Worm (Caenorhabditis elegans) whole organism, L3 larva: ENCODE measurements around the gene F43C11.4.

ENCODE experiments used
- R02D3.7 ChIP-seq: fragments of 150-350 bp; optimal IDR thresholded peaks from 2 replicates; lab custom pipeline; 2014; ENCODE audit warnings: missing biosample characterization, missing genetic modification characterization
- ZK546.5 ChIP-seq: sonication (generic microtip); optimal IDR thresholded peaks from 2 replicates; lab custom pipeline; 2017; ENCODE audit warnings: missing biosample characterization, missing genetic modification characterization
- aly-2 ChIP-seq: fragments of 150-350 bp; optimal IDR thresholded peaks from 2 replicates; lab custom pipeline; 2014; ENCODE audit warnings: missing biosample characterization, missing genetic modification characterization
- ama-1 ChIP-seq: fragments of 150-350 bp; optimal IDR thresholded peaks from 2 replicates; lab custom pipeline; 2018
- ceh-16 ChIP-seq: sonication (generic microtip); optimal IDR thresholded peaks from 2 replicates; lab custom pipeline; 2017; ENCODE audit warnings: missing biosample characterization, missing genetic modification characterization
- ceh-28 ChIP-seq: fragments of 150-350 bp; optimal IDR thresholded peaks from 2 replicates; lab custom pipeline; 2014; ENCODE audit warnings: missing biosample characterization, missing genetic modification reagents, missing genetic modification characterization
- ceh-82 ChIP-seq: fragments of 150-350 bp; optimal IDR thresholded peaks from 2 replicates; lab custom pipeline; 2014; ENCODE audit warnings: missing biosample characterization, missing genetic modification characterization
- ceh-9 ChIP-seq: sonication (generic microtip); optimal IDR thresholded peaks from 2 replicates; lab custom pipeline; 2018; ENCODE audit warnings: missing biosample characterization, missing genetic modification characterization
- daf-12 ChIP-seq: fragments of 150-350 bp; optimal IDR thresholded peaks from 2 replicates; lab custom pipeline; 2014; ENCODE audit warnings: missing biosample characterization, missing genetic modification reagents, missing genetic modification characterization
- egl-27 ChIP-seq: sonication (generic microtip); optimal IDR thresholded peaks from 4 replicates; lab custom pipeline; 2017; ENCODE audit warnings: missing biosample characterization, missing genetic modification reagents, missing genetic modification characterization
- egl-5 ChIP-seq: fragments of 150-350 bp; optimal IDR thresholded peaks from 2 replicates; lab custom pipeline; 2017; ENCODE audit warnings: missing biosample characterization, missing genetic modification reagents, missing genetic modification characterization, inconsistent platforms
- elt-1 ChIP-seq: fragments of 150-350 bp; optimal IDR thresholded peaks from 2 replicates; lab custom pipeline; 2014; ENCODE audit warnings: missing biosample characterization, missing genetic modification characterization
- elt-2 ChIP-seq: sonication (generic microtip); optimal IDR thresholded peaks from 2 replicates; lab custom pipeline; 2016; ENCODE audit warnings: missing genetic modification reagents, mild to moderate bottlenecking, missing genetic modification characterization, missing compliant biosample characterization
- elt-3 ChIP-seq, 3 experiments: fragments of 150-350 bp in 1 of 3; sonication (generic microtip) in 2 of 3; optimal IDR thresholded peaks; 2 replicates in 2 of 3; 4 replicates in 1 of 3; lab custom pipeline; 2014 to 2017; ENCODE audit warnings: missing biosample characterization in 3 of 3, missing genetic modification characterization in 3 of 3
- eor-1 ChIP-seq, 2 experiments: fragments of 150-350 bp; optimal IDR thresholded peaks; 2 replicates each; lab custom pipeline; 2014 to 2018; ENCODE audit warnings: missing biosample characterization in 2 of 2, missing genetic modification characterization in 2 of 2
- fkh-10 ChIP-seq: sonication (generic microtip); optimal IDR thresholded peaks from 2 replicates; lab custom pipeline; 2017; ENCODE audit warnings: missing biosample characterization, missing genetic modification reagents, missing genetic modification characterization
- fkh-2 ChIP-seq: fragments of 150-350 bp; optimal IDR thresholded peaks from 2 replicates; lab custom pipeline; 2014; ENCODE audit warnings: missing biosample characterization, missing genetic modification reagents, missing genetic modification characterization
- fos-1 ChIP-seq: fragments of 150-350 bp; optimal IDR thresholded peaks from 2 replicates; lab custom pipeline; 2014; ENCODE audit warnings: missing biosample characterization, missing genetic modification characterization
- hmg-11 ChIP-seq: sonication (generic microtip); optimal IDR thresholded peaks from 2 replicates; lab custom pipeline; 2016; ENCODE audit warnings: missing genetic modification characterization, missing compliant biosample characterization
- jun-1 ChIP-seq: fragments of 150-350 bp; optimal IDR thresholded peaks from 2 replicates; lab custom pipeline; 2014; ENCODE audit warnings: missing biosample characterization, missing genetic modification reagents, missing genetic modification characterization
- lin-15B ChIP-seq: fragments of 150-350 bp; optimal IDR thresholded peaks from 2 replicates; lab custom pipeline; 2014; ENCODE audit warnings: missing biosample characterization, missing genetic modification characterization
- lin-39 ChIP-seq: fragments of 150-350 bp; optimal IDR thresholded peaks from 2 replicates; lab custom pipeline; 2018; ENCODE audit warnings: missing biosample characterization, missing genetic modification reagents, missing genetic modification characterization
- lsy-12 ChIP-seq: sonication (generic microtip); optimal IDR thresholded peaks from 2 replicates; lab custom pipeline; 2016; ENCODE audit warnings: mild to moderate bottlenecking, missing genetic modification characterization, missing compliant biosample characterization
- mdl-1 ChIP-seq: fragments of 150-350 bp; optimal IDR thresholded peaks from 2 replicates; lab custom pipeline; 2014; ENCODE audit warnings: missing biosample characterization, missing genetic modification characterization
- mml-1 ChIP-seq: fragments of 150-350 bp; sonication (generic microtip); optimal IDR thresholded peaks from 3 replicates; lab custom pipeline; 2014; ENCODE audit warnings: missing biosample characterization, missing genetic modification characterization
- nfya-1 ChIP-seq: sonication (generic microtip); optimal IDR thresholded peaks from 2 replicates; lab custom pipeline; 2017; ENCODE audit warnings: missing genetic modification characterization, mild to moderate bottlenecking, missing compliant biosample characterization, antibody characterized with exemption, moderate library complexity; ENCODE audit not compliant: insufficient read depth
- nhr-11 ChIP-seq: fragments of 150-350 bp; optimal IDR thresholded peaks from 2 replicates; lab custom pipeline; 2014; ENCODE audit warnings: missing biosample characterization, missing genetic modification characterization
- nhr-12 ChIP-seq: fragments of 150-350 bp; optimal IDR thresholded peaks from 2 replicates; lab custom pipeline; 2014; ENCODE audit warnings: missing biosample characterization, missing genetic modification characterization
- nhr-23 ChIP-seq: fragments of 150-350 bp; optimal IDR thresholded peaks from 2 replicates; lab custom pipeline; 2014; ENCODE audit warnings: missing biosample characterization, missing genetic modification reagents, missing genetic modification characterization
- nhr-237 ChIP-seq: fragments of 150-350 bp; optimal IDR thresholded peaks from 2 replicates; lab custom pipeline; 2014; ENCODE audit warnings: missing biosample characterization, missing genetic modification characterization
- nhr-25 ChIP-seq: sonication (generic microtip); optimal IDR thresholded peaks from 2 replicates; lab custom pipeline; 2017; ENCODE audit warnings: missing biosample characterization, missing genetic modification characterization
- nhr-28 ChIP-seq: fragments of 150-350 bp; optimal IDR thresholded peaks from 2 replicates; lab custom pipeline; 2014; ENCODE audit warnings: missing biosample characterization, missing genetic modification characterization
- nhr-43 ChIP-seq: sonication (generic microtip); optimal IDR thresholded peaks from 2 replicates; lab custom pipeline; 2016; ENCODE audit warnings: mild to moderate bottlenecking, missing genetic modification characterization, missing compliant biosample characterization; ENCODE audit not compliant: poor library complexity, severe bottlenecking
- nhr-67 ChIP-seq: fragments of 150-350 bp; optimal IDR thresholded peaks from 2 replicates; lab custom pipeline; 2014; ENCODE audit warnings: missing biosample characterization, missing genetic modification characterization
- nhr-76 ChIP-seq: fragments of 150-350 bp; sonication (generic microtip); optimal IDR thresholded peaks from 5 replicates; lab custom pipeline; 2014; ENCODE audit warnings: missing biosample characterization, missing genetic modification characterization
- nhr-77 ChIP-seq: fragments of 150-350 bp; optimal IDR thresholded peaks from 2 replicates; lab custom pipeline; 2014; ENCODE audit warnings: missing biosample characterization, missing genetic modification characterization
- pha-4 ChIP-seq: fragments of 150-350 bp; optimal IDR thresholded peaks from 2 replicates; lab custom pipeline; 2014; ENCODE audit warnings: missing biosample characterization, missing genetic modification reagents, missing genetic modification characterization
- pqm-1 ChIP-seq: fragments of 150-350 bp; optimal IDR thresholded peaks from 2 replicates; lab custom pipeline; 2017; ENCODE audit warnings: missing biosample characterization, missing genetic modification characterization, inconsistent platforms
- sea-2 ChIP-seq: fragments of 150-350 bp; sonication (generic microtip); optimal IDR thresholded peaks from 4 replicates; lab custom pipeline; 2014; ENCODE audit warnings: missing biosample characterization, missing genetic modification reagents, missing genetic modification characterization
- skn-1 ChIP-seq: fragments of 150-350 bp; optimal IDR thresholded peaks from 2 replicates; lab custom pipeline; 2014; ENCODE audit warnings: missing biosample characterization, missing genetic modification characterization
- snpc-4 ChIP-seq: fragments of 150-350 bp; optimal IDR thresholded peaks from 2 replicates; lab custom pipeline; 2014; ENCODE audit warnings: missing biosample characterization, missing genetic modification characterization
- tbx-2 ChIP-seq: sonication (generic microtip); optimal IDR thresholded peaks from 2 replicates; lab custom pipeline; 2016; ENCODE audit warnings: mild to moderate bottlenecking, missing genetic modification characterization, missing compliant biosample characterization
- unc-39 ChIP-seq: sonication (generic microtip); optimal IDR thresholded peaks from 4 replicates; lab custom pipeline; 2017; ENCODE audit warnings: missing biosample characterization, missing genetic modification characterization
- unc-62 ChIP-seq: fragments of 150-350 bp; sonication (generic microtip); optimal IDR thresholded peaks from 4 replicates; lab custom pipeline; 2014; ENCODE audit warnings: missing biosample characterization, missing genetic modification reagents, missing genetic modification characterization
- zag-1 ChIP-seq: fragments of 150-350 bp; optimal IDR thresholded peaks from 2 replicates; lab custom pipeline; 2014; ENCODE audit warnings: missing biosample characterization, missing genetic modification characterization
- ztf-11 ChIP-seq: fragments of 150-350 bp; optimal IDR thresholded peaks from 2 replicates; lab custom pipeline; 2014; ENCODE audit warnings: missing biosample characterization, missing genetic modification characterization
- ztf-4 ChIP-seq: fragments of 150-350 bp; optimal IDR thresholded peaks from 2 replicates; lab custom pipeline; 2014; ENCODE audit warnings: missing biosample characterization, missing genetic modification characterization

Gene F43C11.4

ce11 chrII:2377751-2378150 lies 31.0 kb downstream of the F43C11.4 start, which contains the start of gene F16G10.6:
Gene F16G10.6 (minus strand): TSS chrII:2377851.
- no peak for TF ChIP-seq skn-1
- TF ChIP-seq nhr-67 (tag; lab: Kevin White, UChicago), result no peak
- no peak for TF ChIP-seq jun-1 (tag; lab: Kevin White, UChicago)
- no peak for TF ChIP-seq ztf-11
- TF ChIP-seq, all 47 proteins: peak for 0

- TF ChIP-seq ceh-9 (tag; lab: Kevin White, UChicago) (no peak), snpc-4 (tag; lab: Kevin White, UChicago) (no peak), jun-1 (tag; lab: Kevin White, UChicago) (peak; percentile 99), lin-15B (no peak), ztf-4 (no peak), mdl-1 (no peak), ceh-16 (no peak), nhr-43 (no peak), fos-1 (tag; lab: Kevin White, UChicago) (peak; percentile 80), R02D3.7 (tag; lab: Kevin White, UChicago) (no peak), nhr-23 (tag; lab: Kevin White, UChicago) (no peak), nhr-76 (tag; lab: Kevin White, UChicago) (no peak), egl-5 (tag; lab: Kevin White, UChicago) (no peak), nhr-12 (tag; lab: Kevin White, UChicago) (no peak), hmg-11 (tag; lab: Kevin White, UChicago) (no peak), unc-39 (tag; lab: Kevin White, UChicago) (no peak), unc-62 (GFP tag; lab: Kevin White, UChicago) (no peak), ceh-28 (tag; lab: Kevin White, UChicago) (peak; percentile 5), daf-12 (tag; lab: Kevin White, UChicago) (no peak), pha-4 (tag; lab: Kevin White, UChicago) (peak; percentile 79), skn-1 (no peak), nhr-25 (tag; lab: Kevin White, UChicago) (no peak), sea-2 (GFP tag; lab: Kevin White, UChicago) (no peak), tbx-2 (tag; lab: Kevin White, UChicago) (no peak), mml-1 (no peak), ama-1 (lab: Kevin White, UChicago) (no peak), aly-2 (tag; lab: Kevin White, UChicago) (no peak), ztf-11 (no peak), lin-39 (tag; lab: Kevin White, UChicago) (no peak), nhr-11 (tag; lab: Kevin White, UChicago) (no peak), fkh-2 (no peak), lsy-12 (peak; percentile 91), nhr-77 (tag; lab: Kevin White, UChicago) (no peak), zag-1 (tag; lab: Kevin White, UChicago) (no peak), nhr-67 (tag; lab: Kevin White, UChicago) (no peak), pqm-1 (tag; lab: Kevin White, UChicago) (peak; percentile 98), nfya-1 (no peak), ZK546.5 (tag; lab: Kevin White, UChicago) (no peak), elt-3 (tag; optimal IDR thresholded peaks at IDR 0.05; lab: Kevin White, UChicago) (no peak), nhr-237 (tag; lab: Kevin White, UChicago) (no peak), eor-1 (tag; optimal IDR thresholded peaks at IDR 0.05; lab: Kevin White, UChicago) (no peak), elt-2 (tag; lab: Kevin White, UChicago) (peak; percentile 100), egl-27 (tag; lab: Kevin White, UChicago) (peak; percentile 93), elt-1 (tag; lab: Kevin White, UChicago) (no peak), fkh-10 (GFP tag; lab: Kevin White, UChicago) (no peak), ceh-82 (tag; lab: Kevin White, UChicago) (no peak), nhr-28 (tag; lab: Kevin White, UChicago) (no peak)
Observed at ce11 chrII:2378465-2379009, 31.8 kb downstream of the F43C11.4 start.
